Fruit fly (Drosophila melanogaster) whole organism, wandering third instar larva: ENCODE results near the gene Edg78E.
A peak's percentile ranks its signal among the peaks of the same experiment; 100 is the strongest.

Experiments
- Abd-B ChIP-seq: fragments of >200 bp; optimal IDR thresholded peaks from 2 replicates; lab custom pipeline; 2017; ENCODE audit warnings: missing biosample characterization, missing genetic modification characterization
- CG32264 ChIP-seq: fragments of 200-800 bp; sonication (Bioruptor generic); optimal IDR thresholded peaks from 2 replicates; lab custom pipeline; 2016; ENCODE audit warnings: missing biosample characterization, missing genetic modification characterization
- CG9705 ChIP-seq: fragments of 200-800 bp; sonication (Bioruptor generic); optimal IDR thresholded peaks from 2 replicates; lab custom pipeline; 2018; ENCODE audit warnings: missing biosample characterization, mild to moderate bottlenecking, missing genetic modification characterization
- CrebA ChIP-seq: fragments of 200-800 bp; sonication (Bioruptor generic); optimal IDR thresholded peaks from 2 replicates; lab custom pipeline; 2016; ENCODE audit warnings: missing biosample characterization, mild to moderate bottlenecking, missing genetic modification characterization, borderline replicate concordance
- Dfd ChIP-seq: fragments of >200 bp; optimal IDR thresholded peaks from 2 replicates; lab custom pipeline; 2017; ENCODE audit warnings: missing biosample characterization, missing genetic modification characterization
- Dif ChIP-seq: fragments of 200-275, 200-300 bp; sonication (Bioruptor generic); optimal IDR thresholded peaks from 2 replicates; lab custom pipeline; 2018; ENCODE audit warnings: missing biosample characterization, missing genetic modification characterization; ENCODE audit not compliant: partially characterized antibody
- GATAd ChIP-seq: sonication (Bioruptor generic); optimal IDR thresholded peaks from 2 replicates; lab custom pipeline; 2016; ENCODE audit warnings: missing biosample characterization, missing genetic modification characterization
- HLH106 ChIP-seq: fragments of 200-800 bp; optimal IDR thresholded peaks from 3 replicates; lab custom pipeline; 2019; ENCODE audit warnings: missing biosample characterization, mild to moderate bottlenecking, missing genetic modification characterization, moderate library complexity
- Hnf4 ChIP-seq: fragments of 200-800 bp; sonication (Bioruptor generic); optimal IDR thresholded peaks from 2 replicates; lab custom pipeline; 2016; ENCODE audit warnings: missing biosample characterization, mild to moderate bottlenecking, missing genetic modification characterization
- Hr78 ChIP-seq: fragments of >200 bp; optimal IDR thresholded peaks from 2 replicates; lab custom pipeline; 2017; ENCODE audit warnings: missing biosample characterization, missing genetic modification characterization
- Hr83 ChIP-seq: fragments of 200-300 bp; sonication (Bioruptor generic); optimal IDR thresholded peaks from 2 replicates; lab custom pipeline; 2016; ENCODE audit warnings: missing biosample characterization, mild to moderate bottlenecking, missing genetic modification characterization, moderate library complexity; ENCODE audit not compliant: poor library complexity, severe bottlenecking
- Jra ChIP-seq: sonication (Bioruptor generic); optimal IDR thresholded peaks from 2 replicates; lab custom pipeline; 2016; ENCODE audit warnings: missing biosample characterization, missing genetic modification characterization
- Mio ChIP-seq: sonication (Bioruptor generic); optimal IDR thresholded peaks from 2 replicates; lab custom pipeline; 2016; ENCODE audit warnings: missing biosample characterization, missing genetic modification characterization
- Myc ChIP-seq: fragments of >200 bp; optimal IDR thresholded peaks from 2 replicates; lab custom pipeline; 2017
- N ChIP-seq: fragments of >200 bp; optimal IDR thresholded peaks from 2 replicates; lab custom pipeline; 2018; ENCODE audit warnings: missing biosample characterization, missing external identifiers, missing genetic modification characterization
- OdsH ChIP-seq: fragments of 200-800 bp; sonication (Bioruptor generic); optimal IDR thresholded peaks from 2 replicates; lab custom pipeline; 2016; ENCODE audit warnings: missing biosample characterization, mild to moderate bottlenecking, missing genetic modification characterization
- Rel ChIP-seq, 2 experiments: fragments of 200-800 bp; sonication (Bioruptor generic) in 1 of 2; optimal IDR thresholded peaks; 2 replicates in 1 of 2; 3 replicates in 1 of 2; lab custom pipeline; 2016 to 2019; ENCODE audit warnings: mild to moderate bottlenecking in 2 of 2, missing biosample characterization in 2 of 2, missing genetic modification characterization in 2 of 2, moderate library complexity in 1 of 2
- Sp1 ChIP-seq: fragments of 200-800 bp; sonication (Bioruptor generic); optimal IDR thresholded peaks from 3 replicates; lab custom pipeline; 2019; ENCODE audit warnings: missing biosample characterization, mild to moderate bottlenecking, missing genetic modification characterization, moderate library complexity
- br ChIP-seq: fragments of 200-800 bp; sonication (Bioruptor generic); optimal IDR thresholded peaks from 2 replicates; lab custom pipeline; 2016; ENCODE audit warnings: missing biosample characterization, missing genetic modification characterization
- brk ChIP-seq: fragments of 200-800 bp; sonication (Bioruptor generic); optimal IDR thresholded peaks from 2 replicates; lab custom pipeline; 2016; ENCODE audit warnings: missing biosample characterization, mild to moderate bottlenecking, missing genetic modification characterization
- dl ChIP-seq, 2 experiments: fragments of 175-275, 200-275 bp in 1 of 2; fragments of 200-275 bp in 1 of 2; sonication (Bioruptor generic); optimal IDR thresholded peaks; lab custom pipeline; 2018; ENCODE audit warnings: mild to moderate bottlenecking in 2 of 2, missing biosample characterization in 2 of 2, missing genetic modification characterization in 2 of 2, moderate library complexity in 2 of 2; ENCODE audit not compliant: partially characterized antibody in 2 of 2, insufficient read depth in 1 of 2
- dmrt93B ChIP-seq: fragments of 200-800 bp; sonication (Bioruptor generic); optimal IDR thresholded peaks from 2 replicates; lab custom pipeline; 2018; ENCODE audit warnings: missing biosample characterization, mild to moderate bottlenecking, missing genetic modification characterization
- dsf ChIP-seq: sonication (Bioruptor generic); optimal IDR thresholded peaks from 2 replicates; lab custom pipeline; 2016; ENCODE audit warnings: missing biosample characterization, missing genetic modification characterization, borderline replicate concordance
- ey ChIP-seq: fragments of 200-800 bp; sonication (Bioruptor generic); optimal IDR thresholded peaks from 2 replicates; lab custom pipeline; 2016; ENCODE audit warnings: missing biosample characterization, missing genetic modification characterization
- fru ChIP-seq: fragments of 200-800 bp; sonication (Bioruptor generic); optimal IDR thresholded peaks from 3 replicates; lab custom pipeline; 2016; ENCODE audit warnings: missing biosample characterization, mild to moderate bottlenecking, missing genetic modification characterization
- h ChIP-seq: fragments of 200-800 bp; sonication (Bioruptor generic); optimal IDR thresholded peaks from 3 replicates; lab custom pipeline; 2016; ENCODE audit warnings: missing biosample characterization, mild to moderate bottlenecking, missing genetic modification characterization
- jim ChIP-seq: fragments of 175-275, 200-325 bp; sonication (Bioruptor generic); optimal IDR thresholded peaks from 2 replicates; lab custom pipeline; 2016; ENCODE audit warnings: missing biosample characterization, mild to moderate bottlenecking, missing genetic modification characterization
- lola ChIP-seq: fragments of >200 bp; optimal IDR thresholded peaks from 2 replicates; lab custom pipeline; 2017; ENCODE audit warnings: missing biosample characterization, missing genetic modification characterization
- pan ChIP-seq: fragments of >200 bp; optimal IDR thresholded peaks from 2 replicates; lab custom pipeline; 2017
- psq ChIP-seq: fragments of 200-800 bp; sonication (Bioruptor generic); optimal IDR thresholded peaks from 3 replicates; lab custom pipeline; 2017; ENCODE audit warnings: missing biosample characterization, mild to moderate bottlenecking, missing genetic modification characterization, moderate library complexity
- rgr ChIP-seq: fragments of 200-800 bp; sonication (Bioruptor generic); optimal IDR thresholded peaks from 3 replicates; lab custom pipeline; 2016; ENCODE audit warnings: missing biosample characterization, mild to moderate bottlenecking, missing genetic modification characterization
- sage ChIP-seq: fragments of 200-800 bp; sonication (Bioruptor generic); optimal IDR thresholded peaks from 2 replicates; lab custom pipeline; 2016; ENCODE audit warnings: missing biosample characterization, mild to moderate bottlenecking, missing genetic modification characterization
- tai ChIP-seq: sonication (Bioruptor generic); optimal IDR thresholded peaks from 2 replicates; lab custom pipeline; 2016; ENCODE audit warnings: missing biosample characterization, missing genetic modification characterization
- usp ChIP-seq: fragments of >200 bp; optimal IDR thresholded peaks from 2 replicates; lab custom pipeline; 2017; ENCODE audit warnings: missing biosample characterization, missing genetic modification characterization
- woc ChIP-seq: sonication (Bioruptor generic); optimal IDR thresholded peaks from 2 replicates; lab custom pipeline; 2016; ENCODE audit warnings: missing biosample characterization, mild to moderate bottlenecking, missing genetic modification characterization

Edg78E gene

DNA sequence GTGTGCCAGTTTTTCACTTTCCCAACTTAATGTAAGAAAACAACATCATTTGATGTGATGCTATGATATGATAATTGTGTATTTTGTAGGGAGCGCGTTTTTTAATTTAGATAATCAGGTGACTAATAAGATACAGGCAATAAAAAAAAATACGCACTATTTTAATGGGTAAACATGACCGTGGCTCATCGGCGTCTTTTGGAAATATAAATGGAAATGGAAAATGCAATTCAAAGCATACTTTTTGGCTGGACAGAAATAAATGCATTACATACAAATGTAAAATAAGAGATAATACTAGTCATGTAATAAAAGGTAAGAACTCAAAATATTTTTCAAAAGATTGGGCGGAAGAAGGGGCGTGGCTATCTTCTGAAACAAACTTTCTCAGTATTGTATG, 35.2 kb downstream of the Edg78E start:
- TF ChIP-seq Hnf4 (no peak), Dif (GFP tag; lab: Kevin White, UChicago) (no peak), Myc (peak; percentile 56), usp (GFP tag; lab: Kevin White, UChicago) (no peak), Sp1 (GFP tag; lab: Kevin White, UChicago) (no peak)

- TF ChIP-seq Dif (GFP tag; lab: Kevin White, UChicago) (no peak), fru (GFP tag; lab: Kevin White, UChicago) (no peak), usp (GFP tag; lab: Kevin White, UChicago) (no peak), rgr (GFP tag; lab: Kevin White, UChicago) (no peak), Mio (GFP tag; lab: Kevin White, UChicago) (no peak), Rel (GFP tag; optimal IDR thresholded peaks at IDR 0.05; lab: Kevin White, UChicago) (no peak), Rel (tag; optimal IDR thresholded peaks at IDR 0.05; lab: Kevin White, UChicago) (peak; percentile 8), psq (GFP tag; lab: Kevin White, UChicago) (no peak)
These were observed 36.0 kb downstream of the Edg78E start for dm6 chr3L:21261403-21262164.

DNA sequence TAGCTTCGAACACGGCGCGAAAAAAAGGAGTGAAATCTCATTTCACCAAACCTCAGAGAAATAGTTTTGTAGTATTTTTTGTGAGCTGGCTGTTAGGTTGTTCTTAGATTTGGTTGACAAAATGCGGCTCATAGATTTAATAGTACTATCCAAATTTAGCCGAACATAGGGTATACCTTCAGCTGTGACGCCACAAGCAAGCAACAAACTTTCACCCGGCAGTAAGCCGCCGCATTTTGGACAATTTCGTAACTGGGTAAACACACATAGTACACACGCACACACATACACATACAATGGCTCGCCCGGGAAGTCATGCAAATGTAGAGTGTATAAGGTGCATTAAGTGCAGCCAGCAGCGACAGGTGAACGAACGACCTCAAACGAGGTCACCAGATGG, 38.3 kb downstream of the Edg78E start:
- TF ChIP-seq brk (GFP tag; lab: Kevin White, UChicago), result no peak
- no peak for TF ChIP-seq Myc
- TF ChIP-seq CG32264, result no peak
- no peak for TF ChIP-seq CrebA
- TF ChIP-seq Hr83 (GFP tag; lab: Kevin White, UChicago), result no peak

DNA sequence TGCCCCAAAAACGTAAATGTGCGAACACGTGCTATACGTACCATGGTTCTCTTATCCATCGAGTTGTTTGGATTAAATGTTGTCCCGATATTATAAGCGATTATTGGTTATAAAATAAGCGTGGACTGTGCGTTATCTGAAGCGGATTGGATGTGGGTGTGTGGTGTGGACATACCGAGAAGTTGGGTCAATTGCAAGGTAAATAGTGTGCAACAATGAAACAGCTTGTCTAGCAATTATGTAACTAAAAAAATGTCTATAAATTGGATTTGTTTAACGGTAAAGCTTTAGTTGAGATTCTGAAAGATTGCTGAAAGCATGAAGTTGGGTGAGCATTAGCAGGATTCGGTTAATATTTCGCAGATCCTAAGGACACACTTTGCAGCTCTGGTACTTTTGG, 39.9 kb downstream of the Edg78E start, which contains the start of gene CG43218:
Gene CG43218 (plus strand): TSS at position 290 of the 400 bp plus-strand sequence.
- TF ChIP-seq Hr78 (GFP tag; lab: Kevin White, UChicago) (no peak), Jra (GFP tag; lab: Kevin White, UChicago) (no peak), br (no peak), ey (no peak), OdsH (GFP tag; lab: Kevin White, UChicago) (no peak)

- TF ChIP-seq Hnf4, result peak; percentile 30
- no peak for TF ChIP-seq Jra (GFP tag; lab: Kevin White, UChicago)
- TF ChIP-seq Mio (GFP tag; lab: Kevin White, UChicago), result no peak
- no peak for TF ChIP-seq Abd-B (GFP tag; lab: Kevin White, UChicago)
- TF ChIP-seq HLH106 (tag; lab: Kevin White, UChicago), result peak; percentile 58
- peak; percentile 45 for TF ChIP-seq rgr (GFP tag; lab: Kevin White, UChicago)
- peak; percentile 9 for TF ChIP-seq CG9705 (GFP tag; lab: Kevin White, UChicago)
- no peak for TF ChIP-seq N (GFP tag; lab: Kevin White, UChicago)
- TF ChIP-seq lola (GFP tag; lab: Kevin White, UChicago), result no peak
- peak; percentile 11 for TF ChIP-seq br
- TF ChIP-seq dl (GFP tag; optimal IDR thresholded peaks at IDR 0.05; lab: Kevin White, UChicago; ENCODE audit: insufficient read depth in 1 of 2, partially characterized antibody in 2 of 2), result no peak
- TF ChIP-seq pan (lab: Kevin White, UChicago), result no peak
- no peak for TF ChIP-seq dsf (GFP tag; lab: Kevin White, UChicago)
- TF ChIP-seq dmrt93B (GFP tag; lab: Kevin White, UChicago), result no peak
- TF ChIP-seq CrebA, result no peak
- TF ChIP-seq Rel (GFP tag; optimal IDR thresholded peaks at IDR 0.05; lab: Kevin White, UChicago), result no peak
- TF ChIP-seq Rel (tag; optimal IDR thresholded peaks at IDR 0.05; lab: Kevin White, UChicago), result peak; percentile 5
- no peak for TF ChIP-seq Hr78 (GFP tag; lab: Kevin White, UChicago)
- TF ChIP-seq ey, result peak; percentile 34
- no peak for TF ChIP-seq woc
- TF ChIP-seq Dif (GFP tag; lab: Kevin White, UChicago), result no peak
- no peak for TF ChIP-seq brk (GFP tag; lab: Kevin White, UChicago)
- no peak for TF ChIP-seq Myc
- TF ChIP-seq GATAd (GFP tag; lab: Kevin White, UChicago), result no peak
- no peak for TF ChIP-seq psq (GFP tag; lab: Kevin White, UChicago)
- no peak for TF ChIP-seq OdsH (GFP tag; lab: Kevin White, UChicago)
- TF ChIP-seq Sp1 (GFP tag; lab: Kevin White, UChicago), result peak; percentile 30
- TF ChIP-seq usp (GFP tag; lab: Kevin White, UChicago), result no peak
- TF ChIP-seq CG32264, result no peak
- no peak for TF ChIP-seq sage (GFP tag; lab: Kevin White, UChicago)
- TF ChIP-seq Dfd (GFP tag; lab: Kevin White, UChicago), result no peak
- peak; percentile 22 for TF ChIP-seq tai (GFP tag; lab: Kevin White, UChicago)
- peak; percentile 61 for TF ChIP-seq h (GFP tag; lab: Kevin White, UChicago)
- peak; percentile 50 for TF ChIP-seq fru (GFP tag; lab: Kevin White, UChicago)
- TF ChIP-seq jim (GFP tag; lab: Kevin White, UChicago), result no peak
These were observed 41.3 kb downstream of the Edg78E start for dm6 chr3L:21256062-21257023.
